Fruit fly (Drosophila melanogaster): ENCODE results near the gene COX5A.
A peak's percentile ranks its signal among the peaks of the same experiment; 100 is the strongest.

COX5A gene

DNA sequence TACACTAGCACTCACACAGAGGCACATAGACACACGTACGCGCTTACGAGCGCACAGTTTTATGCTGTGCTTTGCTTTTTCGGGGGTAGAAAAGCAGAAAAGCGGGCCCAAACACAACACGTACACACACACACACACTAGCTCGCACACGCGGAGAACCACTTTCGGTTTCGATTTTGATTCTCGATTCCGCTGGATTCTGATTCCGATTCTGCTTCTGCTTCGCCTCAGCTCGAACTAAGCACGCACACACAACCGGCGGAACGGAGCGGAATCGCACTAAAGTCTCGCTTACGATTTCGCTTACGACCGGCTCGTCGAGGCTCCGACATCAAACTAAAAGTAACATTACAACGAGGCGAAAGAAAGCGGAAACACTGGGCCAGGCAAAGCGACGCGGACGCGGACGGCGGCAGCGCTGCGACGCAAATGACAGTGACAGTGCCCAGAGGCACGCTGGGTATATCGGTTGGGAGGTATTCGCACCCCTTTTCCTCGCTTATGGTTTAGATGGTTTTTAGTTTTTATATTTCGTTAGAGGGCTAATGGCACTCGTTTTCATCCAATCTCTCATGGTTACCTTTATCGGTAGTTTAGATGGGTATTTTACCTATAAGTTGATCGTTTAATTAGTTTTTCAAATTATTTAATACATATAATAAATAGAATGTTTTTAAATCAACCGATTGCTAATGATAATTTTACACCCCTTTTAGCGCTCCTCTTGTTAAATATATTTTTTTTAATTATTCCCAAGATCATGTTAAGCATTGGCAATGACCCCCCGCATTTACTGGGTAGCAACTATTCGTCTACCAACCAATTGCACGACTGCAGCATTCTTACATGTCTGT, 40.9 kb upstream of the COX5A start (continued):
- TF ChIP-seq CG12104 (GFP tag; optimal IDR thresholded peaks at IDR 0.05) (peak; percentile 83), HLHmδ (GFP tag; optimal IDR thresholded peaks at IDR 0.05) (peak; percentile 86), Fer2 (tag; optimal IDR thresholded peaks at IDR 0.05) (no peak), nerfin-1 (tag; optimal IDR thresholded peaks at IDR 0.05) (peak; percentile 61), CG10565 (GFP tag; optimal IDR thresholded peaks at IDR 0.05) (peak; percentile 21), CG10147 (GFP tag; optimal IDR thresholded peaks at IDR 0.05) (peak; percentile 36), CG13894 (tag; optimal IDR thresholded peaks at IDR 0.05) (peak; percentile 81), CG9817 (tag; optimal IDR thresholded peaks at IDR 0.05) (peak; percentile 39), CG6272 (GFP tag; IDR thresholded peaks at IDR 0.05) (no peak), Dek (tag; optimal IDR thresholded peaks at IDR 0.05) (peak; percentile 22), crol (GFP tag; IDR thresholded peaks at IDR 0.05) (peak; percentile 78; the same call in 1 of the 2 replicates), bab2 (GFP tag; optimal IDR thresholded peaks at IDR 0.05) (peak; percentile 10), Camta (GFP tag; optimal IDR thresholded peaks at IDR 0.05) (peak; percentile 2), Hr39 (optimal IDR thresholded peaks at IDR 0.05) (no peak), CG9876 (GFP tag; optimal IDR thresholded peaks at IDR 0.05) (no peak), slp2 (GFP tag; optimal IDR thresholded peaks at IDR 0.05) (no peak), CG10959 (GFP tag; IDR thresholded peaks at IDR 0.05) (no peak), wdn (GFP tag; IDR thresholded peaks at IDR 0.05) (no peak), Asciz (GFP tag; optimal IDR thresholded peaks at IDR 0.05) (peak; percentile 77), hbn (GFP tag; IDR thresholded peaks at IDR 0.05; ENCODE audit: partially characterized antibody) (0 out of 2 replicates have a peak, but pooled peaks have one; percentile 21), tio (GFP tag; optimal IDR thresholded peaks at IDR 0.05) (peak; percentile 79), HLH54F (GFP tag; optimal IDR thresholded peaks at IDR 0.05) (peak; percentile 28), CkIIα-i1 (GFP tag; IDR thresholded peaks at IDR 0.05) (no peak), Elba2 (GFP tag; optimal IDR thresholded peaks at IDR 0.05) (no peak), CG17912 (GFP tag; optimal IDR thresholded peaks at IDR 0.05) (no peak), fd3F (GFP tag; optimal IDR thresholded peaks at IDR 0.05) (peak; percentile 27), nmo (GFP tag; optimal IDR thresholded peaks at IDR 0.05) (peak; percentile 84), CG13123 (GFP tag; optimal IDR thresholded peaks at IDR 0.05) (peak; percentile 27), Sry-δ (GFP tag; optimal IDR thresholded peaks at IDR 0.05) (no peak), Jarid2 (GFP tag; optimal IDR thresholded peaks at IDR 0.05) (peak; percentile 95), CG7372 (GFP tag; IDR thresholded peaks at IDR 0.05) (no peak), CG9437 (GFP tag; optimal IDR thresholded peaks at IDR 0.05) (peak; percentile 82), CG2120 (GFP tag; optimal IDR thresholded peaks at IDR 0.05) (peak; percentile 56), tx (GFP tag; optimal IDR thresholded peaks at IDR 0.05) (peak; percentile 12), CG8944 (GFP tag; optimal IDR thresholded peaks at IDR 0.05) (peak; percentile 19), Bgb (GFP tag; IDR thresholded peaks at IDR 0.05; ENCODE audit: partially characterized antibody) (peak; percentile 59), CG30431 (GFP tag; optimal IDR thresholded peaks at IDR 0.05) (peak; percentile 65), row (GFP tag; IDR thresholded peaks at IDR 0.05) (peak; percentile 94), pros (GFP tag; optimal IDR thresholded peaks at IDR 0.05) (peak; percentile 94), Ada2b (GFP tag; IDR thresholded peaks at IDR 0.05) (no peak), wek (GFP tag; optimal IDR thresholded peaks at IDR 0.05) (peak; percentile 8), CG3065 (GFP tag; optimal IDR thresholded peaks at IDR 0.05) (peak; percentile 2), CG15514 (GFP tag; optimal IDR thresholded peaks at IDR 0.05) (peak; percentile 86), CG12155 (GFP tag; optimal IDR thresholded peaks at IDR 0.05) (peak; percentile 62), Dll (GFP tag; IDR thresholded peaks at IDR 0.05; ENCODE audit: partially characterized antibody) (peak; percentile 33; the same call in 1 of the 4 replicates), cad (GFP tag; optimal IDR thresholded peaks at IDR 0.05) (no peak), mam (GFP tag; optimal IDR thresholded peaks at IDR 0.05) (peak; percentile 44), Pdp1 (GFP tag; optimal IDR thresholded peaks at IDR 0.05) (peak in 1 of 2 experiments; percentile 42), mirr (GFP tag; optimal IDR thresholded peaks at IDR 0.05) (peak; percentile 60)

All from whole organism, embryonic.